Fruit fly (Drosophila melanogaster) whole organism, embryonic: ENCODE data around the gene Snx3.
A peak's percentile ranks its signal among the peaks of the same experiment; 100 is the strongest.

ENCODE experiments used
- C15 ChIP-seq: fragments of 200-800 bp; sonication (Bioruptor generic); IDR thresholded peaks from 3 replicates; pipeline ENCODE4 v1.3.6; 2022; ENCODE audit warnings: missing biosample characterization, missing genetic modification characterization
- CG10366 ChIP-seq: fragments of 200-800 bp; sonication (Bioruptor generic); IDR thresholded peaks from 2 replicates; pipeline ENCODE4 v1.3.6; 2022; ENCODE audit warnings: missing biosample characterization, missing genetic modification characterization
- CG10979 ChIP-seq: fragments of 200-800 bp; sonication (Bioruptor generic); optimal IDR thresholded peaks from 2 replicates; lab custom pipeline; 2018; ENCODE audit warnings: missing biosample characterization, mild to moderate bottlenecking, missing genetic modification characterization, moderate library complexity
- CG12299 ChIP-seq: fragments of 200-800 bp; sonication (Bioruptor generic); optimal IDR thresholded peaks from 2 replicates; lab custom pipeline; 2018; ENCODE audit warnings: missing biosample characterization, mild to moderate bottlenecking, missing genetic modification characterization
- CG12769 ChIP-seq: fragments of 200-800 bp; sonication (Bioruptor generic); optimal IDR thresholded peaks from 2 replicates; lab custom pipeline; 2019; ENCODE audit warnings: missing biosample characterization, mild to moderate bottlenecking, missing genetic modification characterization, moderate library complexity
- CG13624 ChIP-seq: fragments of 200-800 bp; sonication (Bioruptor generic); optimal IDR thresholded peaks from 2 replicates; lab custom pipeline; 2016; ENCODE audit warnings: missing biosample characterization, missing genetic modification characterization
- CG14710 ChIP-seq: fragments of 200-800 bp; sonication (Bioruptor generic); optimal IDR thresholded peaks from 3 replicates; lab custom pipeline; 2019; ENCODE audit warnings: missing biosample characterization, mild to moderate bottlenecking, missing genetic modification characterization, moderate library complexity
- CG14860 ChIP-seq: fragments of 200-800 bp; sonication (Bioruptor generic); IDR thresholded peaks from 3 replicates; pipeline ENCODE4 v1.3.6; 2022; ENCODE audit warnings: missing biosample characterization, missing genetic modification characterization; ENCODE audit not compliant: partially characterized antibody
- CG15073 ChIP-seq: fragments of 200-800 bp; sonication (Bioruptor generic); optimal IDR thresholded peaks from 2 replicates; lab custom pipeline; 2016; ENCODE audit warnings: missing biosample characterization, missing genetic modification characterization
- CG15269 ChIP-seq: fragments of 200-800 bp; sonication (Bioruptor generic); optimal IDR thresholded peaks from 2 replicates; lab custom pipeline; 2018; ENCODE audit warnings: missing biosample characterization, mild to moderate bottlenecking, missing genetic modification characterization, moderate library complexity
- CG16815 ChIP-seq: fragments of 200-800 bp; sonication (Bioruptor generic); optimal IDR thresholded peaks from 3 replicates; lab custom pipeline; 2017; ENCODE audit warnings: missing biosample characterization, mild to moderate bottlenecking, missing genetic modification characterization
- CG17385 ChIP-seq: fragments of 200-800 bp; sonication (Bioruptor generic); optimal IDR thresholded peaks from 3 replicates; lab custom pipeline; 2018; ENCODE audit warnings: missing biosample characterization, mild to moderate bottlenecking, missing genetic modification characterization
- CG18262 ChIP-seq: fragments of 200-800 bp; optimal IDR thresholded peaks from 3 replicates; lab custom pipeline; 2019; ENCODE audit warnings: missing biosample characterization, mild to moderate bottlenecking, missing genetic modification characterization, moderate library complexity
- CG18476 ChIP-seq: fragments of 200-800 bp; sonication (Bioruptor generic); optimal IDR thresholded peaks from 2 replicates; lab custom pipeline; 2016; ENCODE audit warnings: missing biosample characterization, mild to moderate bottlenecking, missing genetic modification characterization
- CG18764 ChIP-seq: fragments of 200-800 bp; sonication (Bioruptor generic); optimal IDR thresholded peaks from 3 replicates; lab custom pipeline; 2016; ENCODE audit warnings: missing biosample characterization, missing genetic modification characterization
- CG30403 ChIP-seq: fragments of 200-800 bp; sonication (Bioruptor generic); optimal IDR thresholded peaks from 3 replicates; lab custom pipeline; 2016; ENCODE audit warnings: missing biosample characterization, missing genetic modification characterization
- CG31224 ChIP-seq: fragments of 200-800 bp; sonication (Bioruptor generic); IDR thresholded peaks from 2 replicates; pipeline ENCODE4 v1.3.6; 2022; ENCODE audit warnings: missing biosample characterization, missing genetic modification characterization
- CG34224 ChIP-seq: fragments of 200-800 bp; sonication (Bioruptor generic); IDR thresholded peaks from 3 replicates; pipeline ENCODE4 v1.3.6; 2022; ENCODE audit warnings: missing biosample characterization, missing genetic modification characterization; ENCODE audit not compliant: partially characterized antibody
- CG4617 ChIP-seq: fragments of 200-800 bp; sonication (Bioruptor generic); optimal IDR thresholded peaks from 3 replicates; lab custom pipeline; 2016; ENCODE audit warnings: missing biosample characterization, missing genetic modification characterization, borderline replicate concordance
- CG4707 ChIP-seq: fragments of 200-800 bp; sonication (Bioruptor generic); optimal IDR thresholded peaks from 2 replicates; lab custom pipeline; 2018; ENCODE audit warnings: missing biosample characterization, mild to moderate bottlenecking, missing genetic modification characterization, moderate library complexity
- CG4730 ChIP-seq: fragments of 200-800 bp; sonication (Bioruptor generic); IDR thresholded peaks from 2 replicates; pipeline ENCODE4 v1.3.6; 2022; ENCODE audit warnings: missing biosample characterization, missing genetic modification characterization
- CG4854 ChIP-seq: fragments of 200-800 bp; sonication (Bioruptor generic); optimal IDR thresholded peaks from 2 replicates; lab custom pipeline; 2016; ENCODE audit warnings: missing biosample characterization, missing genetic modification characterization, inconsistent platforms
- CG7786 ChIP-seq: fragments of 200-800 bp; sonication (Bioruptor generic); optimal IDR thresholded peaks from 2 replicates; lab custom pipeline; 2016; ENCODE audit warnings: missing biosample characterization, missing genetic modification characterization
- CG7839 ChIP-seq: fragments of 200-800 bp; sonication (Bioruptor generic); optimal IDR thresholded peaks from 3 replicates; lab custom pipeline; 2018; ENCODE audit warnings: missing biosample characterization, mild to moderate bottlenecking, missing genetic modification characterization, moderate library complexity
- CG8359 ChIP-seq: fragments of 200-800 bp; sonication (Bioruptor generic); optimal IDR thresholded peaks from 2 replicates; lab custom pipeline; 2017; ENCODE audit warnings: missing biosample characterization, mild to moderate bottlenecking, missing genetic modification characterization, borderline replicate concordance
- CG9876 ChIP-seq: fragments of 200-800 bp; sonication (Bioruptor generic); optimal IDR thresholded peaks from 2 replicates; lab custom pipeline; 2016; ENCODE audit warnings: missing biosample characterization, missing genetic modification characterization
- Dip3 ChIP-seq: fragments of 200-800 bp; sonication (Bioruptor generic); optimal IDR thresholded peaks from 3 replicates; lab custom pipeline; 2016; ENCODE audit warnings: missing biosample characterization, missing genetic modification characterization
- Fer1 ChIP-seq: fragments of 200-800 bp; sonication (Bioruptor generic); optimal IDR thresholded peaks from 2 replicates; lab custom pipeline; 2017; ENCODE audit warnings: missing biosample characterization, mild to moderate bottlenecking, missing genetic modification characterization
- HLH4C ChIP-seq: fragments of 200-800 bp; sonication (Bioruptor generic); IDR thresholded peaks from 3 replicates; pipeline ENCODE4 v1.3.6; 2022; ENCODE audit warnings: missing biosample characterization, missing genetic modification characterization; ENCODE audit not compliant: partially characterized antibody
- HLH54F ChIP-seq: fragments of 200-800 bp; sonication (Bioruptor generic); optimal IDR thresholded peaks from 3 replicates; lab custom pipeline; 2016; ENCODE audit warnings: missing biosample characterization, missing genetic modification characterization
- HmgD ChIP-seq: fragments of 200-800 bp; sonication (Bioruptor generic); optimal IDR thresholded peaks from 3 replicates; lab custom pipeline; 2016; ENCODE audit warnings: missing biosample characterization, missing genetic modification characterization
- HmgZ ChIP-seq: fragments of 200-800 bp; sonication (Bioruptor generic); optimal IDR thresholded peaks from 2 replicates; lab custom pipeline; 2018; ENCODE audit warnings: missing biosample characterization, mild to moderate bottlenecking, missing genetic modification characterization
- NC2α ChIP-seq: fragments of 200-800 bp; sonication (Bioruptor generic); optimal IDR thresholded peaks from 2 replicates; lab custom pipeline; 2016; ENCODE audit warnings: missing biosample characterization, missing genetic modification characterization
- Neu2 ChIP-seq: fragments of 200-800 bp; sonication (Bioruptor generic); optimal IDR thresholded peaks from 3 replicates; lab custom pipeline; 2016; ENCODE audit warnings: missing biosample characterization, missing genetic modification characterization, borderline replicate concordance
- NfI ChIP-seq: fragments of 200-800 bp; sonication (Bioruptor generic); optimal IDR thresholded peaks from 3 replicates; lab custom pipeline; 2018; ENCODE audit warnings: missing biosample characterization, mild to moderate bottlenecking, missing genetic modification characterization, moderate library complexity
- Ravus ChIP-seq: fragments of 200-800 bp; sonication (Bioruptor generic); IDR thresholded peaks from 2 replicates; pipeline ENCODE4 v1.3.6; 2022; ENCODE audit warnings: missing biosample characterization, missing genetic modification characterization
- Six4 ChIP-seq: fragments of 200-800 bp; sonication (Bioruptor generic); optimal IDR thresholded peaks from 2 replicates; lab custom pipeline; 2016; ENCODE audit warnings: missing biosample characterization, missing genetic modification characterization
- Trl ChIP-seq, 3 experiments: fragments of >200 bp in 2 of 3; fragments of 200-800 bp in 1 of 3; sonication (Bioruptor generic) in 1 of 3; optimal IDR thresholded peaks; 2 replicates in 1 of 3; 3 replicates in 2 of 3; lab custom pipeline; 2016 to 2017; ENCODE audit warnings: missing biosample characterization in 1 of 3, missing genetic modification characterization in 1 of 3
- amos ChIP-seq: fragments of 200-800 bp; sonication (Bioruptor generic); IDR thresholded peaks from 2 replicates; pipeline ENCODE4 v1.3.6; 2022; ENCODE audit warnings: missing biosample characterization, missing genetic modification characterization; ENCODE audit not compliant: partially characterized antibody
- cad ChIP-seq: fragments of >200 bp; optimal IDR thresholded peaks from 2 replicates; lab custom pipeline; 2017; ENCODE audit warnings: missing biosample characterization, missing genetic modification characterization
- dysf ChIP-seq: fragments of 200-800 bp; sonication (Bioruptor generic); IDR thresholded peaks from 3 replicates; pipeline ENCODE4 v1.3.6; 2022; ENCODE audit warnings: missing biosample characterization, missing genetic modification characterization
- en ChIP-seq: fragments of 200-800 bp; sonication (Bioruptor generic); optimal IDR thresholded peaks from 2 replicates; lab custom pipeline; 2016; ENCODE audit warnings: missing biosample characterization, missing genetic modification characterization
- gro ChIP-seq: fragments of 200-800 bp; sonication (Bioruptor generic); optimal IDR thresholded peaks from 2 replicates; lab custom pipeline; 2016; ENCODE audit warnings: missing biosample characterization, missing genetic modification characterization
- ham ChIP-seq: fragments of 200-800 bp; sonication (Bioruptor generic); IDR thresholded peaks from 2 replicates; pipeline ENCODE4 v1.3.6; 2022; ENCODE audit warnings: missing biosample characterization, missing genetic modification characterization
- knrl ChIP-seq: fragments of 200-800 bp; sonication (Bioruptor generic); IDR thresholded peaks from 3 replicates; pipeline ENCODE4 v1.3.6; 2022; ENCODE audit warnings: missing biosample characterization, missing genetic modification characterization; ENCODE audit not compliant: partially characterized antibody
- lilli ChIP-seq: fragments of 200-800 bp; sonication (Bioruptor generic); optimal IDR thresholded peaks from 3 replicates; lab custom pipeline; 2016; ENCODE audit warnings: missing biosample characterization, missing genetic modification characterization
- nerfin-2 ChIP-seq: fragments of 200-800 bp; sonication (Bioruptor generic); IDR thresholded peaks from 2 replicates; pipeline ENCODE4 v1.3.6; 2022; ENCODE audit warnings: missing biosample characterization, missing genetic modification characterization; ENCODE audit not compliant: partially characterized antibody
- salm ChIP-seq: fragments of 200-800 bp; sonication (Bioruptor generic); optimal IDR thresholded peaks from 2 replicates; lab custom pipeline; 2018; ENCODE audit warnings: missing biosample characterization, mild to moderate bottlenecking, missing genetic modification characterization
- shn ChIP-seq: fragments of 200-800 bp; sonication (Bioruptor generic); optimal IDR thresholded peaks from 3 replicates; lab custom pipeline; 2016; ENCODE audit warnings: missing biosample characterization, missing genetic modification characterization
- trem ChIP-seq: fragments of 200-800 bp; optimal IDR thresholded peaks from 3 replicates; lab custom pipeline; 2019; ENCODE audit warnings: missing biosample characterization, mild to moderate bottlenecking, missing genetic modification characterization, moderate library complexity
- zen2 ChIP-seq: fragments of 200-800 bp; sonication (Bioruptor generic); IDR thresholded peaks from 3 replicates; pipeline ENCODE4 v1.3.6; 2022; ENCODE audit warnings: missing biosample characterization, missing genetic modification characterization; ENCODE audit not compliant: partially characterized antibody

Snx3 gene

DNA sequence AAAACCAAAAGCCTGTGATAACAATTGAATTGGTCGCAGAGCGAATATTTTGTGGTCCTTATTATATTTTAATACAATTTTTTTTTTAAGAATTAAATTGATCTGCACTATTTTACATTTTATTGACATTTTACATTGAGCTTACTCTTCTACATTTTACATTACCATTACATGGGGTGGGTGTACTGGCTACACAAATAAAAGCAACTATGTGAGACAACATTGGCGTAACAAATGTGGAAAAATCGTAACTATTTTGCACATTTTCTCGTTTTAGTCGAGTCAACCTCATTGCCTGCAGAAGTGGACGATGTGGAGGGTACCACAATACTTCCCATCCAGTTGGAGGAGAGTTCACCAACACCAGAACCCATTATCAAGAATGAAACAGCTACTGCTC, 22.7 kb downstream of the Snx3 start (continued):
- peak; percentile 71 for TF ChIP-seq amos (GFP tag; lab: Robert Waterston, UW)
- peak; percentile 30 for TF ChIP-seq trem (tag; lab: Kevin White, UChicago)
- no peak for TF ChIP-seq ham (GFP tag; lab: Robert Waterston, UW)
- TF ChIP-seq Trl (optimal IDR thresholded peaks at IDR 0.05; lab: Kevin White, UChicago), result no peak
- no peak for TF ChIP-seq Trl (GFP tag; optimal IDR thresholded peaks at IDR 0.05; lab: Kevin White, UChicago)
- TF ChIP-seq shn (GFP tag; lab: Kevin White, UChicago), result no peak
- TF ChIP-seq CG9876 (GFP tag; lab: Kevin White, UChicago), result no peak
- no peak for TF ChIP-seq CG7786
- TF ChIP-seq CG18764 (GFP tag; lab: Kevin White, UChicago), result no peak
- TF ChIP-seq CG15269 (tag; lab: Kevin White, UChicago), result no peak
- TF ChIP-seq CG31224 (GFP tag; lab: Robert Waterston, UW), result no peak
- TF ChIP-seq CG12299 (tag; lab: Kevin White, UChicago), result no peak
- TF ChIP-seq gro (GFP tag; lab: Kevin White, UChicago), result no peak
- TF ChIP-seq lilli (GFP tag; lab: Kevin White, UChicago), result no peak
- no peak for TF ChIP-seq dysf (GFP tag; lab: Robert Waterston, UW)
- TF ChIP-seq CG13624, result no peak
- no peak for TF ChIP-seq CG10366 (GFP tag; lab: Robert Waterston, UW)
- no peak for TF ChIP-seq CG30403 (GFP tag; lab: Kevin White, UChicago)
- no peak for TF ChIP-seq nerfin-2 (GFP tag; lab: Robert Waterston, UW)
- TF ChIP-seq HmgD (GFP tag; lab: Kevin White, UChicago), result peak; percentile 24
- TF ChIP-seq HLH4C, result no peak
- no peak for TF ChIP-seq CG4617 (GFP tag; lab: Kevin White, UChicago)
- no peak for TF ChIP-seq CG34224 (GFP tag; lab: Robert Waterston, UW)
- TF ChIP-seq HLH54F, result no peak
- peak; percentile 61 for TF ChIP-seq CG14710 (tag; lab: Kevin White, UChicago)
- no peak for TF ChIP-seq Ravus (GFP tag; lab: Robert Waterston, UW)
- TF ChIP-seq Neu2 (GFP tag; lab: Kevin White, UChicago), result no peak
- no peak for TF ChIP-seq en
- TF ChIP-seq CG7839, result no peak
- no peak for TF ChIP-seq Six4
- no peak for TF ChIP-seq CG10979 (tag; lab: Kevin White, UChicago)
- no peak for TF ChIP-seq CG12769
- TF ChIP-seq CG17385 (GFP tag; lab: Kevin White, UChicago), result no peak
- TF ChIP-seq CG14860 (GFP tag; lab: Robert Waterston, UW), result no peak
- no peak for TF ChIP-seq CG15073 (GFP tag; lab: Kevin White, UChicago)
- no peak for TF ChIP-seq Dip3 (GFP tag; lab: Kevin White, UChicago)
- peak; percentile 33 for TF ChIP-seq HmgZ (tag; lab: Kevin White, UChicago)
- no peak for TF ChIP-seq CG18262 (tag; lab: Kevin White, UChicago)
- TF ChIP-seq NC2α, result no peak
- TF ChIP-seq salm, result no peak
- TF ChIP-seq CG4854 (GFP tag; lab: Kevin White, UChicago), result no peak
- TF ChIP-seq CG18476 (GFP tag; lab: Kevin White, UChicago), result no peak
- no peak for TF ChIP-seq zen2 (GFP tag; lab: Robert Waterston, UW)
- TF ChIP-seq C15 (GFP tag; lab: Robert Waterston, UW), result no peak
- no peak for TF ChIP-seq Fer1 (GFP tag; lab: Kevin White, UChicago)
- TF ChIP-seq CG4730 (GFP tag; lab: Robert Waterston, UW), result no peak
- no peak for TF ChIP-seq NfI (GFP tag; lab: Kevin White, UChicago)
- no peak for TF ChIP-seq CG4707 (GFP tag; lab: Kevin White, UChicago)
- TF ChIP-seq knrl (GFP tag; lab: Robert Waterston, UW), result peak; percentile 62
- no peak for TF ChIP-seq CG16815 (GFP tag; lab: Kevin White, UChicago)
- TF ChIP-seq cad (GFP tag; lab: Kevin White, UChicago), result no peak
- TF ChIP-seq CG8359 (GFP tag; lab: Kevin White, UChicago), result no peak
